Fruit fly (Drosophila melanogaster): Measurements from ENCODE around the gene CG32204.

The CG32204 gene

DNA sequence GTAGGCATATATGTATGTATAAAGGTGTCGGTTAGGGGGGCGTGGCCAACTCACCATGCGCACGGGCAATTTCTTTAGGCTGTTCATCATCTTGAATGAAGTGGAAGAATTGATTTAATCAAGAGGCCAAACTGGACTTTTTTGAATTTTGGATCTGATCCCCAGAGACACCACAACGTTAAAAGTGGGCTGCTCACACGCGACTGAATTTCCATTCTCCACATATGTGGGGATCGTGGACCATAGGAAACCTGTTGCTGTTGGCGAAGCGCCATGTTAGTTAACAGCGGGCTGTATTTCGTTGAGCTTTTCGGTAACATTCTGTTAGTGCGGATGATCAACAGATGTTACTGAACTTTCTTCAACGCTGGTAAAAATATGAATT is 47.8 kb downstream of the CG32204 start, which contains the start of gene CG3902:
CG3902 (minus strand) TSS at position 208 of the 385 bp plus-strand sequence.
- TF ChIP-seq CrebA (GFP tag; optimal IDR thresholded peaks at IDR 0.05; ENCODE audit: borderline replicate concordance) (no peak), Rel (GFP tag; optimal IDR thresholded peaks at IDR 0.05) (no peak), Rel (tag; optimal IDR thresholded peaks at IDR 0.05) (peak; percentile 34), dmrt93B (GFP tag; optimal IDR thresholded peaks at IDR 0.05) (no peak), Hr78 (GFP tag; optimal IDR thresholded peaks at IDR 0.05) (no peak), dl (GFP tag; optimal IDR thresholded peaks at IDR 0.05; ENCODE audit: insufficient read depth in 1 of 2, partially characterized antibody in 2 of 2) (no peak), dsf (GFP tag; optimal IDR thresholded peaks at IDR 0.05; ENCODE audit: borderline replicate concordance) (no peak), sage (GFP tag; optimal IDR thresholded peaks at IDR 0.05) (no peak), usp (GFP tag; optimal IDR thresholded peaks at IDR 0.05) (no peak), h (GFP tag; optimal IDR thresholded peaks at IDR 0.05) (peak; percentile 94), Dif (GFP tag; optimal IDR thresholded peaks at IDR 0.05; ENCODE audit: partially characterized antibody) (peak; percentile 82), Abd-B (GFP tag; optimal IDR thresholded peaks at IDR 0.05) (no peak), fru (GFP tag; optimal IDR thresholded peaks at IDR 0.05) (peak; percentile 1), Hnf4 (GFP tag; optimal IDR thresholded peaks at IDR 0.05) (peak; percentile 43), lola (GFP tag; optimal IDR thresholded peaks at IDR 0.05) (no peak), GATAd (GFP tag; optimal IDR thresholded peaks at IDR 0.05) (no peak), Sp1 (GFP tag; optimal IDR thresholded peaks at IDR 0.05) (peak; percentile 53), br (GFP tag; optimal IDR thresholded peaks at IDR 0.05) (peak; percentile 22), jim (GFP tag; optimal IDR thresholded peaks at IDR 0.05) (no peak), rgr (GFP tag; optimal IDR thresholded peaks at IDR 0.05) (peak; percentile 49), CG9705 (GFP tag; optimal IDR thresholded peaks at IDR 0.05) (no peak), brk (GFP tag; optimal IDR thresholded peaks at IDR 0.05) (peak; percentile 80), Jra (GFP tag; optimal IDR thresholded peaks at IDR 0.05) (no peak), woc (GFP tag; optimal IDR thresholded peaks at IDR 0.05) (no peak), Myc (optimal IDR thresholded peaks at IDR 0.05) (no peak), ey (GFP tag; optimal IDR thresholded peaks at IDR 0.05) (peak; percentile 9), Hr83 (GFP tag; optimal IDR thresholded peaks at IDR 0.05; ENCODE audit: poor library complexity, severe bottlenecking) (peak; percentile 27), CG32264 (GFP tag; optimal IDR thresholded peaks at IDR 0.05) (no peak), pan (optimal IDR thresholded peaks at IDR 0.05) (no peak), Mio (GFP tag; optimal IDR thresholded peaks at IDR 0.05) (no peak), OdsH (GFP tag; optimal IDR thresholded peaks at IDR 0.05) (no peak), tai (GFP tag; optimal IDR thresholded peaks at IDR 0.05) (no peak)

DNA sequence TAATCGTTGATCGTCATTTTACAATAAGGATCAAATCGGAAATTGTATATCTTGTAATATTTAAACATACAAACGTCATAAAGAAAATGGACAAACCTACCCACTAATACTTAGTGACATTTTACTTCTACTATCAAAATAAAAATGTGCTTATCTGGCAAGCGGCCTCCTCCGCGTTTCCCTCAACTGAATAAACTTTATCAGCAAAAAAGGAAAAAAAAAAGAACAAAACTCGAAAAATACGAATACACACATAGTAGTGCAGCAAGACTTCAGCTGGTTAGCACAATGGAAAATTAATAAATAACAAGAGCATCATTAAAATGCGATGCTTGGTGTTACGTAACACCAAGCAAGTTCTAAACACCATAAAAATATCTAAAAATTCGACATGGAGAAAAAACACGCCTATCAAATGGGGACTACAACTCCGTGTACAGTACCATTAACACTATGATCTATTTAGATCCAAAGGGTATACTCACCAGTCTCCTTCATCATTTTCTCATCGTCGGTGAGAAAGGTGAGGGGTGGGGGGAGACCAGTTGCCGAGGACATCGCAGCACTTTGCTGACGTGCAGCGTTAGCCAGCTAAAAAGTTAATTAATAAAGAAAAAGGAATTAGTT is 48.3 kb downstream of the CG32204 start:
- TF ChIP-seq pan (optimal IDR thresholded peaks at IDR 0.05) (no peak), jim (GFP tag; optimal IDR thresholded peaks at IDR 0.05) (peak; percentile 65), Sp1 (GFP tag; optimal IDR thresholded peaks at IDR 0.05) (no peak)

DNA sequence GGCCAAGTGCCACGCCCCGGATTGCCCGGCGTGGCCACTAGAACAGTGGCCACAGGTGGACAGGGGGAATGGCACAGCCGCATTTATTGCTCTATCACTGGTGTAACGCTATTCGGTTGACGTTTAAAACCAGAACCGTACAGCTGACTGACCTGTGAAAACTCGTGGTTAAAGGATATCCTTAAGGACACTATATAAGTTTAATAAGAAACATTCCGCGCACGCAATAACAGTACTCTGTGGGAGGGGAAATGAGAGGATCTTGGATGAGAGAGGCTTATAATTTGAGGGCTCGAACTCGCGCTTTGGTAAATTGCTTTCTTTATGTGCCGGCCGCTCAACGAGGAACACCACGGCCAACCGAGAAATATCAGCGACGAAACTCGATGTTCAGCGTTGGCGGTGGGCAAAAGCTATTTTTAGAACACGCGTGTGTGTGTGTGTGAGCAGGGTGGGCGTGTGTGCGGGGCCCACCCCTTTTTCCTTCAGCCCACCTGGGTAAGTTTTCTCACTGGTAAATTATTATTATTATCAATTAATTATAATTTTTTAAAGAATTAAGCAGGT is 49.5 kb downstream of the CG32204 start:
- TF ChIP-seq dmrt93B (GFP tag; optimal IDR thresholded peaks at IDR 0.05) (no peak), h (GFP tag; optimal IDR thresholded peaks at IDR 0.05) (no peak), Hnf4 (GFP tag; optimal IDR thresholded peaks at IDR 0.05) (no peak), Jra (GFP tag; optimal IDR thresholded peaks at IDR 0.05) (no peak), Hr78 (GFP tag; optimal IDR thresholded peaks at IDR 0.05) (no peak), OdsH (GFP tag; optimal IDR thresholded peaks at IDR 0.05) (no peak), Vsx2 (GFP tag; optimal IDR thresholded peaks at IDR 0.05; ENCODE audit: partially characterized antibody) (no peak), Hr83 (GFP tag; optimal IDR thresholded peaks at IDR 0.05; ENCODE audit: poor library complexity, severe bottlenecking) (no peak), tai (GFP tag; optimal IDR thresholded peaks at IDR 0.05) (no peak), usp (GFP tag; optimal IDR thresholded peaks at IDR 0.05) (no peak), CrebA (GFP tag; optimal IDR thresholded peaks at IDR 0.05; ENCODE audit: borderline replicate concordance) (no peak), dsf (GFP tag; optimal IDR thresholded peaks at IDR 0.05; ENCODE audit: borderline replicate concordance) (no peak), br (GFP tag; optimal IDR thresholded peaks at IDR 0.05) (peak; percentile 12), pan (optimal IDR thresholded peaks at IDR 0.05) (no peak), fru (GFP tag; optimal IDR thresholded peaks at IDR 0.05) (no peak), Abd-B (GFP tag; optimal IDR thresholded peaks at IDR 0.05) (no peak), psq (GFP tag; optimal IDR thresholded peaks at IDR 0.05) (no peak), Sp1 (GFP tag; optimal IDR thresholded peaks at IDR 0.05) (peak; percentile 41)

All from whole organism, wandering third instar larva.